Worm (Caenorhabditis elegans): ENCODE results near the gene T05C12.15.

- TF ChIP-seq tbx-7 (tag; optimal IDR thresholded peaks at IDR 0.05) (no peak), dve-1 (tag; optimal IDR thresholded peaks at IDR 0.05) (no peak), F13H6.1 (tag; optimal IDR thresholded peaks at IDR 0.05) (no peak), ceh-18 (tag; optimal IDR thresholded peaks at IDR 0.05) (no peak), hlh-8 (tag; optimal IDR thresholded peaks at IDR 0.05) (no peak), ceh-9 (tag; optimal IDR thresholded peaks at IDR 0.05) (no peak), unc-86 (tag; optimal IDR thresholded peaks at IDR 0.05) (no peak), pqm-1 (tag; optimal IDR thresholded peaks at IDR 0.05) (no peak)
These were observed at the start of gene T05C12.15 for ce11 chrII:8169283-8169682.

Data from whole organism, late embryonic.